Fruit fly (Drosophila melanogaster) whole organism, embryonic: ENCODE data around the gene Liprin-alpha.

Experiments used
- B-H2 ChIP-seq: fragments of 200-800 bp; sonication (Bioruptor generic); optimal IDR thresholded peaks from 2 replicates; lab custom pipeline; 2018; ENCODE audit warnings: missing biosample characterization, mild to moderate bottlenecking, missing genetic modification characterization
- CG10321 ChIP-seq: fragments of 200-800 bp; sonication (Bioruptor generic); IDR thresholded peaks from 2 replicates; pipeline ENCODE4 v1.3.6; 2022; ENCODE audit warnings: missing biosample characterization, missing genetic modification characterization
- CG11398 ChIP-seq: fragments of 200-800 bp; sonication (Bioruptor generic); optimal IDR thresholded peaks from 2 replicates; lab custom pipeline; 2016; ENCODE audit warnings: missing biosample characterization, missing genetic modification characterization
- CG12744 ChIP-seq: fragments of 200-800 bp; sonication (Bioruptor generic); optimal IDR thresholded peaks from 2 replicates; lab custom pipeline; 2016; ENCODE audit warnings: missing biosample characterization, missing genetic modification characterization
- CG13296 ChIP-seq: fragments of 200-800 bp; sonication (Bioruptor generic); optimal IDR thresholded peaks from 3 replicates; lab custom pipeline; 2018; ENCODE audit warnings: missing biosample characterization, mild to moderate bottlenecking, missing genetic modification characterization
- CG15011 ChIP-seq: fragments of 200-800 bp; sonication (Bioruptor generic); optimal IDR thresholded peaks from 3 replicates; lab custom pipeline; 2018; ENCODE audit warnings: missing biosample characterization, mild to moderate bottlenecking, missing genetic modification characterization
- CG15514 ChIP-seq: fragments of 200-800 bp; sonication (Bioruptor generic); optimal IDR thresholded peaks from 3 replicates; lab custom pipeline; 2017; ENCODE audit warnings: missing biosample characterization, missing genetic modification characterization, mild to moderate bottlenecking, moderate library complexity, missing genetic modification reagents
- CG1832 ChIP-seq: fragments of 200-800 bp; sonication (Bioruptor generic); optimal IDR thresholded peaks from 2 replicates; lab custom pipeline; 2017; ENCODE audit warnings: missing biosample characterization, mild to moderate bottlenecking, missing genetic modification characterization, inconsistent platforms
- CG18764 ChIP-seq: fragments of 200-800 bp; sonication (Bioruptor generic); optimal IDR thresholded peaks from 3 replicates; lab custom pipeline; 2016; ENCODE audit warnings: missing biosample characterization, missing genetic modification characterization
- CG2712 ChIP-seq: fragments of 200-800 bp; optimal IDR thresholded peaks from 3 replicates; lab custom pipeline; 2019; ENCODE audit warnings: missing biosample characterization, mild to moderate bottlenecking, missing genetic modification characterization, moderate library complexity
- CG34376 ChIP-seq: fragments of 200-800 bp; sonication (Bioruptor generic); optimal IDR thresholded peaks from 2 replicates; lab custom pipeline; 2018; ENCODE audit warnings: missing biosample characterization, mild to moderate bottlenecking, missing genetic modification characterization
- CG4404 ChIP-seq: fragments of 200-800 bp; sonication (Bioruptor generic); IDR thresholded peaks from 2 replicates; pipeline ENCODE4 v1.3.6; 2022; ENCODE audit warnings: missing biosample characterization, missing genetic modification characterization
- CG7357 ChIP-seq: fragments of 200-800 bp; sonication (Bioruptor generic); IDR thresholded peaks from 3 replicates; pipeline ENCODE4 v1.3.6; 2022; ENCODE audit warnings: missing biosample characterization, missing genetic modification characterization
- CG7839 ChIP-seq: fragments of 200-800 bp; sonication (Bioruptor generic); optimal IDR thresholded peaks from 3 replicates; lab custom pipeline; 2018; ENCODE audit warnings: missing biosample characterization, mild to moderate bottlenecking, missing genetic modification characterization, moderate library complexity
- CG8281 ChIP-seq: fragments of 200-800 bp; sonication (Bioruptor generic); optimal IDR thresholded peaks from 2 replicates; lab custom pipeline; 2018; ENCODE audit warnings: missing biosample characterization, mild to moderate bottlenecking, missing genetic modification characterization, moderate library complexity
- CG9437 ChIP-seq: fragments of 200-800 bp; sonication (Bioruptor generic); optimal IDR thresholded peaks from 2 replicates; lab custom pipeline; 2018; ENCODE audit warnings: missing biosample characterization, mild to moderate bottlenecking, missing genetic modification characterization
- CG9609 ChIP-seq: fragments of 200-800 bp; sonication (Bioruptor generic); optimal IDR thresholded peaks from 3 replicates; lab custom pipeline; 2016; ENCODE audit warnings: missing biosample characterization, missing genetic modification characterization
- CG9797 ChIP-seq: fragments of 200-800 bp; sonication (Bioruptor generic); optimal IDR thresholded peaks from 3 replicates; lab custom pipeline; 2018; ENCODE audit warnings: missing biosample characterization, mild to moderate bottlenecking, missing genetic modification characterization
- D19B ChIP-seq: fragments of 200-800 bp; sonication (Bioruptor generic); optimal IDR thresholded peaks from 2 replicates; lab custom pipeline; 2017; ENCODE audit warnings: missing biosample characterization, mild to moderate bottlenecking, missing genetic modification characterization
- Dfd ChIP-seq, 2 experiments: fragments of >200 bp; optimal IDR thresholded peaks; 2 replicates each; lab custom pipeline; 2017; ENCODE audit warnings: missing biosample characterization in 2 of 2, missing genetic modification characterization in 2 of 2
- Dll ChIP-seq: fragments of 200-800 bp; sonication (Bioruptor generic); IDR thresholded peaks from 4 replicates; pipeline ENCODE4 v1.3.6; 2022; ENCODE audit warnings: missing biosample characterization, missing genetic modification characterization; ENCODE audit not compliant: partially characterized antibody
- Fer3 ChIP-seq: fragments of 200-800 bp; sonication (Bioruptor generic); optimal IDR thresholded peaks from 2 replicates; lab custom pipeline; 2018; ENCODE audit warnings: missing biosample characterization, mild to moderate bottlenecking, missing genetic modification characterization, moderate library complexity
- Hmx ChIP-seq: fragments of 200-800 bp; sonication (Bioruptor generic); optimal IDR thresholded peaks from 2 replicates; lab custom pipeline; 2016; ENCODE audit warnings: missing biosample characterization, missing genetic modification characterization
- Hsf ChIP-seq: fragments of 200-800 bp; sonication (Bioruptor generic); optimal IDR thresholded peaks from 3 replicates; lab custom pipeline; 2016; ENCODE audit warnings: missing biosample characterization, missing genetic modification characterization
- Kr ChIP-seq: fragments of 200-800 bp; sonication (Bioruptor generic); optimal IDR thresholded peaks from 2 replicates; lab custom pipeline; 2017; ENCODE audit warnings: missing biosample characterization, mild to moderate bottlenecking, missing genetic modification characterization
- Mad ChIP-seq: fragments of 200-800 bp; sonication (Bioruptor generic); optimal IDR thresholded peaks from 2 replicates; lab custom pipeline; 2016; ENCODE audit warnings: missing biosample characterization, missing genetic modification characterization
- Med ChIP-seq: fragments of 200-800 bp; sonication (Bioruptor generic); peaks from one replicate; lab custom pipeline; 2016; ENCODE audit warnings: missing biosample characterization, missing genetic modification characterization, mild to moderate bottlenecking, inconsistent platforms, moderate library complexity
- Myb ChIP-seq: fragments of 200-800 bp; sonication (Bioruptor generic); optimal IDR thresholded peaks from 2 replicates; lab custom pipeline; 2016; ENCODE audit warnings: missing biosample characterization, missing genetic modification characterization
- NC2α ChIP-seq: fragments of 200-800 bp; sonication (Bioruptor generic); optimal IDR thresholded peaks from 2 replicates; lab custom pipeline; 2016; ENCODE audit warnings: missing biosample characterization, missing genetic modification characterization
- NK7.1 ChIP-seq: fragments of 200-800 bp; sonication (Bioruptor generic); optimal IDR thresholded peaks from 3 replicates; lab custom pipeline; 2016; ENCODE audit warnings: missing biosample characterization, missing genetic modification characterization
- Optix ChIP-seq: fragments of 200-800 bp; sonication (Bioruptor generic); IDR thresholded peaks from 3 replicates; pipeline ENCODE4 v1.3.6; 2022; ENCODE audit warnings: missing biosample characterization, missing genetic modification characterization
- Pdp1 ChIP-seq, 2 experiments: fragments of 200-800 bp; sonication (Bioruptor generic); optimal IDR thresholded peaks; 3 replicates each; lab custom pipeline; 2016; ENCODE audit warnings: missing biosample characterization in 2 of 2, missing genetic modification characterization in 2 of 2, mild to moderate bottlenecking in 1 of 2, moderate library complexity in 1 of 2
- Sry-β ChIP-seq: fragments of 200-800 bp; sonication (Bioruptor generic); optimal IDR thresholded peaks from 2 replicates; lab custom pipeline; 2018; ENCODE audit warnings: missing biosample characterization, mild to moderate bottlenecking, missing genetic modification characterization, moderate library complexity
- amos ChIP-seq: fragments of 200-800 bp; sonication (Bioruptor generic); IDR thresholded peaks from 2 replicates; pipeline ENCODE4 v1.3.6; 2022; ENCODE audit warnings: missing biosample characterization, missing genetic modification characterization; ENCODE audit not compliant: partially characterized antibody
- ara ChIP-seq: fragments of 200-800 bp; sonication (Bioruptor generic); IDR thresholded peaks from 2 replicates; pipeline ENCODE4 v1.3.6; 2022; ENCODE audit warnings: missing biosample characterization, missing genetic modification characterization
- corto ChIP-seq: fragments of 200-800 bp; sonication (Bioruptor generic); optimal IDR thresholded peaks from 2 replicates; lab custom pipeline; 2016; ENCODE audit warnings: missing biosample characterization, mild to moderate bottlenecking, missing genetic modification characterization, moderate library complexity
- dan ChIP-seq: fragments of 200-800 bp; sonication (Bioruptor generic); IDR thresholded peaks from 2 replicates; pipeline ENCODE4 v1.3.6; 2022; ENCODE audit warnings: missing biosample characterization, missing genetic modification characterization
- disco-r ChIP-seq: fragments of 200-800 bp; sonication (Bioruptor generic); optimal IDR thresholded peaks from 2 replicates; lab custom pipeline; 2016; ENCODE audit warnings: missing biosample characterization, missing genetic modification characterization
- exex ChIP-seq: fragments of 200-800 bp; sonication (Bioruptor generic); optimal IDR thresholded peaks from 4 replicates; lab custom pipeline; 2018; ENCODE audit warnings: missing biosample characterization, mild to moderate bottlenecking, missing genetic modification characterization, moderate library complexity
- eyg ChIP-seq: fragments of 200-800 bp; sonication (Bioruptor generic); optimal IDR thresholded peaks from 3 replicates; lab custom pipeline; 2016; ENCODE audit warnings: missing biosample characterization, missing genetic modification characterization
- grau ChIP-seq: fragments of 200-800 bp; optimal IDR thresholded peaks from 3 replicates; lab custom pipeline; 2019; ENCODE audit warnings: missing biosample characterization, mild to moderate bottlenecking, missing genetic modification characterization, moderate library complexity
- jigr1 ChIP-seq: fragments of 200-800 bp; sonication (Bioruptor generic); IDR thresholded peaks from 3 replicates; pipeline ENCODE4 v1.3.6; 2022; ENCODE audit warnings: missing biosample characterization, missing genetic modification characterization
- lab ChIP-seq: fragments of 200-800 bp; sonication (Bioruptor generic); optimal IDR thresholded peaks from 3 replicates; lab custom pipeline; 2017; ENCODE audit warnings: missing biosample characterization, missing genetic modification characterization, mild to moderate bottlenecking, moderate library complexity, missing genetic modification reagents
- mam ChIP-seq: fragments of 200-800 bp; sonication (Bioruptor generic); optimal IDR thresholded peaks from 3 replicates; lab custom pipeline; 2016; ENCODE audit warnings: missing biosample characterization, missing genetic modification characterization
- mirr ChIP-seq: fragments of 200-800 bp; sonication (Bioruptor generic); optimal IDR thresholded peaks from 3 replicates; lab custom pipeline; 2018; ENCODE audit warnings: missing biosample characterization, mild to moderate bottlenecking, missing genetic modification characterization
- otp ChIP-seq: fragments of 200-800 bp; sonication (Bioruptor generic); IDR thresholded peaks from 3 replicates; pipeline ENCODE4, ENCODE4 v1.3.6; 2022; ENCODE audit warnings: missing biosample characterization, missing genetic modification characterization
- stwl ChIP-seq: fragments of 200-800 bp; sonication (Bioruptor generic); optimal IDR thresholded peaks from 3 replicates; lab custom pipeline; 2018; ENCODE audit warnings: missing biosample characterization, mild to moderate bottlenecking, missing genetic modification characterization, moderate library complexity
- sug ChIP-seq: fragments of 200-800 bp; optimal IDR thresholded peaks from 2 replicates; lab custom pipeline; 2019; ENCODE audit warnings: missing biosample characterization, mild to moderate bottlenecking, missing genetic modification characterization, moderate library complexity

The Liprin-alpha gene

dm6 chr2L:6682909-6683308, 40.8 kb upstream of the Liprin-alpha start:
- peak in 1 of 2 experiments; percentile 39 for TF ChIP-seq Pdp1 (GFP tag; optimal IDR thresholded peaks at IDR 0.05; lab: Kevin White, UChicago)
- peak; percentile 61 for TF ChIP-seq sug
- peak; percentile 74 for TF ChIP-seq CG34376
- no peak for TF ChIP-seq CG2712
- peak; percentile 28 for TF ChIP-seq Med (GFP tag; lab: Kevin White, UChicago)
- peak; percentile 71 for TF ChIP-seq CG15514 (GFP tag; lab: Kevin White, UChicago)
- TF ChIP-seq ara (GFP tag; lab: Robert Waterston, UW), result no peak
- peak; percentile 18 for TF ChIP-seq CG13296 (GFP tag; lab: Kevin White, UChicago)
- TF ChIP-seq CG9437 (GFP tag; lab: Kevin White, UChicago), result no peak
- TF ChIP-seq CG9797, result no peak
- TF ChIP-seq B-H2 (GFP tag; lab: Kevin White, UChicago), result peak; percentile 19
- no peak for TF ChIP-seq CG10321 (GFP tag; lab: Robert Waterston, UW)
- TF ChIP-seq exex, result peak; percentile 87
- no peak for TF ChIP-seq CG11398
- 0 out of 3 replicates have a peak, but pooled peaks have one; percentile 41 for TF ChIP-seq otp (GFP tag; lab: Robert Waterston, UW)
- TF ChIP-seq mirr (GFP tag; lab: Kevin White, UChicago), result peak; percentile 71

dm6 chr2L:6683992-6684882, 39.5 kb upstream of the Liprin-alpha start, which contains the start of gene Nhe3:
Nhe3 (minus strand) TSS chr2L:6684364.
- TF ChIP-seq stwl (tag; lab: Kevin White, UChicago) (peak; percentile 57), Optix (GFP tag; lab: Robert Waterston, UW) (peak; percentile 56; the same call in 1 of the 3 replicates), D19B (GFP tag; lab: Kevin White, UChicago) (peak; percentile 65), CG15011 (GFP tag; lab: Kevin White, UChicago) (peak; percentile 72), grau (tag; lab: Kevin White, UChicago) (peak; percentile 78), amos (GFP tag; lab: Robert Waterston, UW) (peak; percentile 42), lab (GFP tag; lab: Kevin White, UChicago) (no peak), NK7.1 (GFP tag; lab: Kevin White, UChicago) (peak; percentile 71), Sry-β (GFP tag; lab: Kevin White, UChicago) (no peak), CG12744 (GFP tag; lab: Kevin White, UChicago) (peak; percentile 71), Fer3 (tag; lab: Kevin White, UChicago) (peak; percentile 70), mam (GFP tag; lab: Kevin White, UChicago) (peak; percentile 87), jigr1 (GFP tag; lab: Robert Waterston, UW) (peak; percentile 37; the same call in 1 of the 3 replicates), CG9609 (peak; percentile 75), disco-r (GFP tag; lab: Kevin White, UChicago) (peak; percentile 63), CG8281 (peak; percentile 38), NC2α (peak; percentile 58), Dll (GFP tag; lab: Robert Waterston, UW) (peak; percentile 66; the same call in 3 of the 4 replicates), CG7839 (tag; lab: Kevin White, UChicago) (peak; percentile 85), Dfd (GFP tag; optimal IDR thresholded peaks at IDR 0.05; lab: Kevin White, UChicago) (no peak), Hmx (peak; percentile 69), CG11398 (peak; percentile 28), CG18764 (peak; percentile 61), CG4404 (GFP tag; lab: Robert Waterston, UW) (peak; percentile 76), corto (GFP tag; lab: Kevin White, UChicago) (no peak), eyg (GFP tag; lab: Kevin White, UChicago) (peak; percentile 75), dan (GFP tag; lab: Robert Waterston, UW) (0 out of 2 replicates have a peak, but pooled peaks have one; percentile 19), Hsf (peak; percentile 90), Mad (peak; percentile 87), CG1832 (GFP tag; lab: Kevin White, UChicago) (no peak), Myb (GFP tag; lab: Kevin White, UChicago) (peak; percentile 45), CG7357 (peak; percentile 70; the same call in 2 of the 3 replicates), Kr (GFP tag; lab: Kevin White, UChicago) (no peak)
